Fruit fly (Drosophila melanogaster): ENCODE results near the gene jigr1.

Gene jigr1

dm6 chr3R:25646882-25647518, 9.4 kb downstream of the jigr1 start (continued):
- peak; percentile 45 for TF ChIP-seq HLHmδ (GFP tag; optimal IDR thresholded peaks at IDR 0.05)
- peak; percentile 92 for TF ChIP-seq CG15514 (GFP tag; optimal IDR thresholded peaks at IDR 0.05)
- peak; percentile 93 for TF ChIP-seq Optix (GFP tag; IDR thresholded peaks at IDR 0.05)
- peak; percentile 90 for TF ChIP-seq CG1233 (GFP tag; optimal IDR thresholded peaks at IDR 0.05)
- peak; percentile 94 for TF ChIP-seq CG13287 (GFP tag; IDR thresholded peaks at IDR 0.05; ENCODE audit: partially characterized antibody)
- TF ChIP-seq ken (GFP tag; IDR thresholded peaks at IDR 0.05) = peak; percentile 91
- TF ChIP-seq Awh (GFP tag; IDR thresholded peaks at IDR 0.05) = peak; percentile 63; the same call in 1 of the 2 replicates
- TF ChIP-seq CG3838 (GFP tag; optimal IDR thresholded peaks at IDR 0.05) = peak; percentile 81
- TF ChIP-seq chn (GFP tag; optimal IDR thresholded peaks at IDR 0.05) = peak; percentile 95
- TF ChIP-seq CG12071 (GFP tag; optimal IDR thresholded peaks at IDR 0.05) = peak; percentile 74
- peak; percentile 63 for TF ChIP-seq Asciz (GFP tag; optimal IDR thresholded peaks at IDR 0.05)
- no peak for TF ChIP-seq CG4360 (GFP tag; IDR thresholded peaks at IDR 0.05)
- TF ChIP-seq repo (GFP tag; optimal IDR thresholded peaks at IDR 0.05) = peak; percentile 90
- peak; percentile 79 for TF ChIP-seq Gsc (GFP tag; IDR thresholded peaks at IDR 0.05)
- TF ChIP-seq tna (GFP tag; IDR thresholded peaks at IDR 0.05; ENCODE audit: partially characterized antibody) = peak; percentile 70
- TF ChIP-seq CG30020 (tag; optimal IDR thresholded peaks at IDR 0.05) = peak; percentile 82
- peak; percentile 95 for TF ChIP-seq vfl (GFP tag; optimal IDR thresholded peaks at IDR 0.05)
- TF ChIP-seq dan (GFP tag; IDR thresholded peaks at IDR 0.05) = peak; percentile 64; the same call in 1 of the 2 replicates
- peak; percentile 83 for TF ChIP-seq HLH4C (GFP tag; IDR thresholded peaks at IDR 0.05; ENCODE audit: partially characterized antibody)
- TF ChIP-seq CG2202 (tag; optimal IDR thresholded peaks at IDR 0.05) = peak; percentile 78
- TF ChIP-seq Doc2 (GFP tag; IDR thresholded peaks at IDR 0.05) = peak; percentile 69; the same call in 1 of the 2 replicates
- peak; percentile 61 for TF ChIP-seq CG31365 (tag; optimal IDR thresholded peaks at IDR 0.05)
- TF ChIP-seq bowl (GFP tag; IDR thresholded peaks at IDR 0.05) = peak; percentile 79; the same call in 1 of the 2 replicates
- peak in 2 of 3 experiments; percentile 50 to 92 for TF ChIP-seq lola (GFP tag; optimal IDR thresholded peaks at IDR 0.05)
- TF ChIP-seq Ravus (GFP tag; IDR thresholded peaks at IDR 0.05) = peak; percentile 52
- peak; percentile 96 for TF ChIP-seq fu2 (GFP tag; optimal IDR thresholded peaks at IDR 0.05)
- TF ChIP-seq C15 (GFP tag; IDR thresholded peaks at IDR 0.05) = peak; percentile 77; the same call in 2 of the 3 replicates
- TF ChIP-seq pan (optimal IDR thresholded peaks at IDR 0.05) = no peak
- peak in 1 of 2 experiments; percentile 88 for TF ChIP-seq pan (GFP tag; optimal IDR thresholded peaks at IDR 0.05 in 1 of 2, IDR thresholded peaks at IDR 0.05 in 1 of 2)
- TF ChIP-seq knrl (GFP tag; IDR thresholded peaks at IDR 0.05; ENCODE audit: partially characterized antibody) = peak; percentile 95
- no peak for TF ChIP-seq lov (optimal IDR thresholded peaks at IDR 0.05)
- TF ChIP-seq lov (GFP tag; IDR thresholded peaks at IDR 0.05) = peak; percentile 71; the same call in 1 of the 3 replicates
- TF ChIP-seq vvl (GFP tag; IDR thresholded peaks at IDR 0.05) = peak; percentile 91
- TF ChIP-seq crp (GFP tag; optimal IDR thresholded peaks at IDR 0.05) = peak in 1 of 2 experiments; percentile 62
- peak; percentile 65 for TF ChIP-seq CG7745 (tag; optimal IDR thresholded peaks at IDR 0.05)
- peak; percentile 54 for TF ChIP-seq kah (GFP tag; optimal IDR thresholded peaks at IDR 0.05)
- TF ChIP-seq kni (GFP tag; optimal IDR thresholded peaks at IDR 0.05) = peak; percentile 92
- peak; percentile 95 for TF ChIP-seq ewg (GFP tag; optimal IDR thresholded peaks at IDR 0.05)
- peak; percentile 70 for TF ChIP-seq tap (tag; optimal IDR thresholded peaks at IDR 0.05)
- TF ChIP-seq Adf1 (GFP tag; IDR thresholded peaks at IDR 0.05) = peak; percentile 74
- peak; percentile 45 for TF ChIP-seq pfk (GFP tag; optimal IDR thresholded peaks at IDR 0.05)
- TF ChIP-seq Antp (GFP tag; optimal IDR thresholded peaks at IDR 0.05) = peak; percentile 97
- TF ChIP-seq CG18619 (GFP tag; optimal IDR thresholded peaks at IDR 0.05) = peak; percentile 90
- TF ChIP-seq Eip74EF (GFP tag; optimal IDR thresholded peaks at IDR 0.05) = peak in 1 of 2 experiments; percentile 72
- peak; percentile 91 for TF ChIP-seq H2.0 (GFP tag; IDR thresholded peaks at IDR 0.05)
- no peak for TF ChIP-seq corto (GFP tag; optimal IDR thresholded peaks at IDR 0.05)
- TF ChIP-seq Fer1 (GFP tag; optimal IDR thresholded peaks at IDR 0.05) = peak; percentile 95
- TF ChIP-seq Dad (GFP tag; optimal IDR thresholded peaks at IDR 0.05) = peak; percentile 96
- peak; percentile 89 for TF ChIP-seq emc (GFP tag; optimal IDR thresholded peaks at IDR 0.05)
